Worm (Caenorhabditis elegans) whole organism, late embryonic: ENCODE results near the gene Y17G7B.8.

Experiments used
- C08G9.2 ChIP-seq: sonication (generic microtip); optimal IDR thresholded peaks from 2 replicates; lab custom pipeline; 2016; ENCODE audit warnings: mild to moderate bottlenecking, missing genetic modification characterization, moderate library complexity, missing compliant biosample characterization
- C38D4.7 ChIP-seq: fragments of 200-800 bp; sonication (Bioruptor generic); optimal IDR thresholded peaks from 2 replicates; lab custom pipeline; 2018; ENCODE audit warnings: mild to moderate bottlenecking, missing genetic modification characterization, moderate library complexity, missing compliant biosample characterization
- F13H6.1 ChIP-seq: sonication (generic microtip); optimal IDR thresholded peaks from 2 replicates; lab custom pipeline; 2016; ENCODE audit warnings: missing genetic modification characterization, missing compliant biosample characterization
- K09A11.1 ChIP-seq: sonication (generic microtip); optimal IDR thresholded peaks from 2 replicates; lab custom pipeline; 2017; ENCODE audit warnings: antibody characterized with exemption, mild to moderate bottlenecking, missing genetic modification characterization, missing compliant biosample characterization; ENCODE audit not compliant: insufficient read depth
- T23F11.4 ChIP-seq: fragments of 200-800 bp; sonication (Bioruptor generic); optimal IDR thresholded peaks from 2 replicates; lab custom pipeline; 2018; ENCODE audit warnings: mild to moderate bottlenecking, missing genetic modification characterization, missing compliant biosample characterization
- Y22D7AL.16 ChIP-seq: sonication (generic microtip); optimal IDR thresholded peaks from 2 replicates; lab custom pipeline; 2016; ENCODE audit warnings: missing genetic modification characterization, missing compliant biosample characterization
- ahr-1 ChIP-seq: sonication (generic microtip); optimal IDR thresholded peaks from 2 replicates; lab custom pipeline; 2016; ENCODE audit warnings: missing genetic modification characterization, missing compliant biosample characterization
- ceh-14 ChIP-seq: sonication (generic microtip); optimal IDR thresholded peaks from 2 replicates; lab custom pipeline; 2016; ENCODE audit warnings: missing genotype, missing genetic modification characterization, missing compliant biosample characterization
- ceh-18 ChIP-seq: sonication (generic microtip); optimal IDR thresholded peaks from 2 replicates; lab custom pipeline; 2016; ENCODE audit warnings: missing genetic modification characterization, missing compliant biosample characterization
- ceh-19 ChIP-seq: fragments of 200-800 bp; sonication (Bioruptor generic); optimal IDR thresholded peaks from 2 replicates; lab custom pipeline; 2018; ENCODE audit warnings: mild to moderate bottlenecking, missing genetic modification characterization, missing compliant biosample characterization
- ceh-2 ChIP-seq: sonication (generic microtip); optimal IDR thresholded peaks from 2 replicates; lab custom pipeline; 2016; ENCODE audit warnings: missing genotype, missing genetic modification characterization, missing compliant biosample characterization
- ceh-22 ChIP-seq: sonication (generic microtip); optimal IDR thresholded peaks from 2 replicates; lab custom pipeline; 2017; ENCODE audit warnings: missing biosample characterization, missing genetic modification characterization
- ceh-24 ChIP-seq: sonication (generic microtip); optimal IDR thresholded peaks from 2 replicates; lab custom pipeline; 2016; ENCODE audit warnings: mild to moderate bottlenecking, missing genetic modification characterization, missing compliant biosample characterization
- ceh-30 ChIP-seq: fragments of 150-350 bp; optimal IDR thresholded peaks from 2 replicates; lab custom pipeline; 2014; ENCODE audit warnings: missing biosample characterization, missing genetic modification characterization
- ceh-34 ChIP-seq: sonication (generic microtip); optimal IDR thresholded peaks from 2 replicates; lab custom pipeline; 2016; ENCODE audit warnings: mild to moderate bottlenecking, missing genetic modification characterization, missing compliant biosample characterization
- ceh-48 ChIP-seq: sonication (generic microtip); optimal IDR thresholded peaks from 2 replicates; lab custom pipeline; 2016; ENCODE audit warnings: missing genetic modification characterization, inconsistent platforms, missing compliant biosample characterization
- ceh-9 ChIP-seq: sonication (generic microtip); optimal IDR thresholded peaks from 2 replicates; lab custom pipeline; 2016; ENCODE audit warnings: mild to moderate bottlenecking, missing genetic modification characterization, inconsistent platforms, missing compliant biosample characterization
- che-1 ChIP-seq: sonication (generic microtip); optimal IDR thresholded peaks from 2 replicates; lab custom pipeline; 2016; ENCODE audit warnings: mild to moderate bottlenecking, missing genetic modification characterization, missing compliant biosample characterization
- dmd-4 ChIP-seq: sonication (generic microtip); optimal IDR thresholded peaks from 2 replicates; lab custom pipeline; 2016; ENCODE audit warnings: borderline replicate concordance, missing genetic modification characterization, missing compliant biosample characterization
- dve-1 ChIP-seq: sonication (generic microtip); optimal IDR thresholded peaks from 2 replicates; lab custom pipeline; 2017; ENCODE audit warnings: antibody characterized with exemption, mild to moderate bottlenecking, missing genetic modification characterization, missing compliant biosample characterization
- elt-2 ChIP-seq: sonication (generic microtip); optimal IDR thresholded peaks from 2 replicates; lab custom pipeline; 2016; ENCODE audit warnings: missing genetic modification reagents, missing genetic modification characterization, missing compliant biosample characterization
- elt-4 ChIP-seq: sonication (generic microtip); optimal IDR thresholded peaks from 2 replicates; lab custom pipeline; 2016; ENCODE audit warnings: missing genetic modification characterization, missing compliant biosample characterization
- ets-4 ChIP-seq: sonication (generic microtip); optimal IDR thresholded peaks from 2 replicates; lab custom pipeline; 2016; ENCODE audit warnings: missing genetic modification characterization, missing compliant biosample characterization
- fax-1 ChIP-seq: sonication (generic microtip); optimal IDR thresholded peaks from 2 replicates; lab custom pipeline; 2016; ENCODE audit warnings: missing genotype, missing genetic modification characterization, missing compliant biosample characterization
- fkh-10 ChIP-seq: fragments of 150-350 bp; optimal IDR thresholded peaks from 2 replicates; lab custom pipeline; 2014; ENCODE audit warnings: missing biosample characterization, missing genetic modification reagents, missing genetic modification characterization
- gmeb-2 ChIP-seq: sonication (generic microtip); optimal IDR thresholded peaks from 2 replicates; lab custom pipeline; 2016; ENCODE audit warnings: missing genetic modification characterization, inconsistent platforms, missing compliant biosample characterization
- hlh-13 ChIP-seq: fragments of 200-800 bp; sonication (Bioruptor generic); optimal IDR thresholded peaks from 2 replicates; lab custom pipeline; 2018; ENCODE audit warnings: mild to moderate bottlenecking, missing genetic modification characterization, missing compliant biosample characterization
- hlh-15 ChIP-seq: sonication (generic microtip); optimal IDR thresholded peaks from 2 replicates; lab custom pipeline; 2016; ENCODE audit warnings: missing genetic modification characterization, missing compliant biosample characterization
- hlh-6 ChIP-seq: sonication (generic microtip); optimal IDR thresholded peaks from 2 replicates; lab custom pipeline; 2016; ENCODE audit warnings: missing genotype, missing genetic modification characterization, missing compliant biosample characterization
- hlh-8 ChIP-seq: sonication (generic microtip); optimal IDR thresholded peaks from 2 replicates; lab custom pipeline; 2016; ENCODE audit warnings: missing genotype, missing genetic modification characterization, missing compliant biosample characterization
- lim-6 ChIP-seq: sonication (generic microtip); optimal IDR thresholded peaks from 2 replicates; lab custom pipeline; 2016; ENCODE audit warnings: missing genetic modification characterization, missing compliant biosample characterization
- lin-11 ChIP-seq: fragments of 200-800 bp; sonication (Bioruptor generic); optimal IDR thresholded peaks from 2 replicates; lab custom pipeline; 2018; ENCODE audit warnings: mild to moderate bottlenecking, missing genetic modification characterization, missing compliant biosample characterization
- madf-2 ChIP-seq: sonication (generic microtip); optimal IDR thresholded peaks from 2 replicates; lab custom pipeline; 2017; ENCODE audit warnings: missing genetic modification characterization, missing compliant biosample characterization
- mec-3 ChIP-seq: sonication (generic microtip); optimal IDR thresholded peaks from 2 replicates; lab custom pipeline; 2016; ENCODE audit warnings: borderline replicate concordance, missing genetic modification characterization, missing compliant biosample characterization
- nfya-1 ChIP-seq: sonication (generic microtip); optimal IDR thresholded peaks from 2 replicates; lab custom pipeline; 2017; ENCODE audit warnings: missing genetic modification characterization, mild to moderate bottlenecking, missing compliant biosample characterization, antibody characterized with exemption, moderate library complexity
- nhr-11 ChIP-seq: fragments of 150-350 bp; optimal IDR thresholded peaks from 2 replicates; lab custom pipeline; 2014; ENCODE audit warnings: missing biosample characterization, missing genetic modification characterization
- nhr-232 ChIP-seq: sonication (generic microtip); optimal IDR thresholded peaks from 2 replicates; lab custom pipeline; 2016; ENCODE audit warnings: missing genetic modification characterization, missing compliant biosample characterization
- npax-4 ChIP-seq: sonication (generic microtip); optimal IDR thresholded peaks from 2 replicates; lab custom pipeline; 2016; ENCODE audit warnings: missing genetic modification characterization, missing compliant biosample characterization
- pax-1 ChIP-seq: fragments of 150-350 bp; optimal IDR thresholded peaks from 2 replicates; lab custom pipeline; 2014; ENCODE audit warnings: missing biosample characterization, missing genetic modification characterization
- pha-2 ChIP-seq: sonication (generic microtip); optimal IDR thresholded peaks from 2 replicates; lab custom pipeline; 2017; ENCODE audit warnings: mild to moderate bottlenecking, missing genetic modification characterization, missing compliant biosample characterization
- pha-4 ChIP-seq: fragments of 150-350 bp; optimal IDR thresholded peaks from 2 replicates; lab custom pipeline; 2018; ENCODE audit warnings: missing biosample characterization, missing genetic modification reagents, missing genetic modification characterization
- pqm-1 ChIP-seq: sonication (generic microtip); optimal IDR thresholded peaks from 2 replicates; lab custom pipeline; 2016; ENCODE audit warnings: missing genetic modification characterization, missing compliant biosample characterization
- ref-2 ChIP-seq: sonication (generic microtip); optimal IDR thresholded peaks from 2 replicates; lab custom pipeline; 2016; ENCODE audit warnings: missing genetic modification characterization, missing compliant biosample characterization
- sdc-2 ChIP-seq: sonication (generic microtip); optimal IDR thresholded peaks from 2 replicates; lab custom pipeline; 2016; ENCODE audit warnings: missing genotype, missing genetic modification characterization, missing compliant biosample characterization
- sox-4 ChIP-seq: sonication (generic microtip); optimal IDR thresholded peaks from 2 replicates; lab custom pipeline; 2017; ENCODE audit warnings: mild to moderate bottlenecking, missing genetic modification characterization, inconsistent platforms, missing compliant biosample characterization
- syd-9 ChIP-seq: sonication (generic microtip); optimal IDR thresholded peaks from 2 replicates; lab custom pipeline; 2016; ENCODE audit warnings: mild to moderate bottlenecking, missing genetic modification characterization, moderate library complexity, missing compliant biosample characterization
- tbx-2 ChIP-seq: sonication (generic microtip); optimal IDR thresholded peaks from 2 replicates; lab custom pipeline; 2016; ENCODE audit warnings: missing genetic modification characterization, missing compliant biosample characterization
- tbx-7 ChIP-seq: sonication (generic microtip); optimal IDR thresholded peaks from 2 replicates; lab custom pipeline; 2016; ENCODE audit warnings: missing genotype, missing genetic modification characterization, missing compliant biosample characterization
- unc-42 ChIP-seq: sonication (generic microtip); optimal IDR thresholded peaks from 2 replicates; lab custom pipeline; 2016; ENCODE audit warnings: missing genotype, missing genetic modification characterization, missing compliant biosample characterization
- unc-55 ChIP-seq: sonication (generic microtip); optimal IDR thresholded peaks from 2 replicates; lab custom pipeline; 2017; ENCODE audit warnings: missing biosample characterization, missing genetic modification reagents, missing genetic modification characterization
- unc-86 ChIP-seq: sonication (generic microtip); optimal IDR thresholded peaks from 2 replicates; lab custom pipeline; 2016; ENCODE audit warnings: missing genetic modification characterization, missing compliant biosample characterization
- ztf-16 ChIP-seq: sonication (generic microtip); optimal IDR thresholded peaks from 2 replicates; lab custom pipeline; 2017; ENCODE audit warnings: missing genetic modification characterization, missing compliant biosample characterization

The Y17G7B.8 gene

ce11 chrII:12042108-12042960 lies 14.8 kb upstream of the Y17G7B.8 start, which contains the start of gene ippk-1:
ippk-1 (plus strand) TSS chrII:12042910.
- no peak for TF ChIP-seq K09A11.1 (tag; lab: Kevin White, UChicago)
- no peak for TF ChIP-seq nhr-11 (tag; lab: Kevin White, UChicago)
- TF ChIP-seq F13H6.1 (tag; lab: Kevin White, UChicago) = peak; percentile 89
- TF ChIP-seq npax-4 (tag; lab: Kevin White, UChicago) = no peak
- TF ChIP-seq Y22D7AL.16 (tag; lab: Kevin White, UChicago) = peak; percentile 42
- TF ChIP-seq unc-42 = peak; percentile 93
- peak; percentile 77 for TF ChIP-seq dmd-4 (tag; lab: Kevin White, UChicago)
- no peak for TF ChIP-seq hlh-13 (GFP tag; lab: Kevin White, UChicago)
- peak; percentile 96 for TF ChIP-seq ceh-14 (tag; lab: Kevin White, UChicago)
- peak; percentile 69 for TF ChIP-seq elt-4 (tag; lab: Kevin White, UChicago)
- TF ChIP-seq ceh-48 = no peak
- TF ChIP-seq lin-11 (tag; lab: Kevin White, UChicago) = peak; percentile 19
- TF ChIP-seq tbx-7 (tag; lab: Kevin White, UChicago) = peak; percentile 97
- TF ChIP-seq ceh-9 (tag; lab: Kevin White, UChicago) = no peak
- peak; percentile 90 for TF ChIP-seq elt-2 (tag; lab: Kevin White, UChicago)
- peak; percentile 94 for TF ChIP-seq fax-1 (tag; lab: Kevin White, UChicago)
- TF ChIP-seq ceh-30 (tag; lab: Kevin White, UChicago) = no peak
- TF ChIP-seq ceh-34 = peak; percentile 93
- TF ChIP-seq ceh-18 = peak; percentile 70
- TF ChIP-seq che-1 (tag; lab: Kevin White, UChicago) = peak; percentile 48
- peak; percentile 77 for TF ChIP-seq ztf-16 (tag; lab: Kevin White, UChicago)
- TF ChIP-seq C38D4.7 (GFP tag; lab: Kevin White, UChicago) = peak; percentile 54
- peak; percentile 92 for TF ChIP-seq ahr-1 (tag; lab: Kevin White, UChicago)
- peak; percentile 68 for TF ChIP-seq ceh-19 (GFP tag; lab: Kevin White, UChicago)
- TF ChIP-seq dve-1 = no peak
- peak; percentile 95 for TF ChIP-seq hlh-8 (tag; lab: Kevin White, UChicago)
- no peak for TF ChIP-seq ceh-22 (tag; lab: Kevin White, UChicago)
- peak; percentile 78 for TF ChIP-seq sdc-2 (tag; lab: Kevin White, UChicago)
- peak; percentile 41 for TF ChIP-seq madf-2
- TF ChIP-seq C08G9.2 (tag; lab: Kevin White, UChicago) = peak; percentile 96
- peak; percentile 35 for TF ChIP-seq pha-2
- peak; percentile 95 for TF ChIP-seq ets-4 (tag; lab: Kevin White, UChicago)
- TF ChIP-seq sox-4 (tag; lab: Kevin White, UChicago) = no peak
- TF ChIP-seq hlh-15 (tag; lab: Kevin White, UChicago) = peak; percentile 73
- peak; percentile 61 for TF ChIP-seq hlh-6 (tag; lab: Kevin White, UChicago)
- peak; percentile 97 for TF ChIP-seq ceh-2 (tag; lab: Kevin White, UChicago)
- TF ChIP-seq nhr-232 (tag; lab: Kevin White, UChicago) = no peak
- TF ChIP-seq pha-4 = no peak
- peak; percentile 98 for TF ChIP-seq ref-2
- peak; percentile 22 for TF ChIP-seq unc-55
- TF ChIP-seq syd-9 (tag; lab: Kevin White, UChicago) = peak; percentile 68
- peak; percentile 30 for TF ChIP-seq ceh-24 (tag; lab: Kevin White, UChicago)
- TF ChIP-seq unc-86 (tag; lab: Kevin White, UChicago) = peak; percentile 80
- TF ChIP-seq fkh-10 (GFP tag; lab: Kevin White, UChicago) = no peak
- TF ChIP-seq T23F11.4 (GFP tag; lab: Kevin White, UChicago) = peak; percentile 24
- TF ChIP-seq gmeb-2 (tag; lab: Kevin White, UChicago) = peak; percentile 6
- TF ChIP-seq lim-6 (tag; lab: Kevin White, UChicago) = peak; percentile 97
- TF ChIP-seq nfya-1 (tag; lab: Kevin White, UChicago) = peak; percentile 25
- TF ChIP-seq pax-1 (tag; lab: Kevin White, UChicago) = no peak
- peak; percentile 97 for TF ChIP-seq tbx-2 (tag; lab: Kevin White, UChicago)
- TF ChIP-seq pqm-1 (tag; lab: Kevin White, UChicago) = peak; percentile 94
- TF ChIP-seq mec-3 = peak; percentile 95
